Worm (Caenorhabditis elegans) whole organism, midembryonic: ENCODE measurements around the gene T17A3.12.
"Not testable (repeated sequence)": the region's sequence is repeated elsewhere in the genome, so short reads cannot be mapped to it uniquely, and the experiment has no call there.

Experiments used
- T22C8.4 ChIP-seq: fragments of 200-800 bp; sonication (Bioruptor generic); IDR thresholded peaks from 2 replicates; pipeline ENCODE4 v1.3.6; 2022; ENCODE audit warnings: missing genetic modification characterization, missing compliant biosample characterization
- cog-1 ChIP-seq: sonication (generic microtip); optimal IDR thresholded peaks from 2 replicates; lab custom pipeline; 2016; ENCODE audit warnings: missing genetic modification characterization, missing compliant biosample characterization
- flt-1 ChIP-seq: fragments of 200-800 bp; sonication (Bioruptor generic); IDR thresholded peaks from 2 replicates; pipeline ENCODE4 v1.3.6; 2022; ENCODE audit warnings: missing genetic modification characterization, missing compliant biosample characterization
- klf-2 ChIP-seq: fragments of 200-800 bp; sonication (Bioruptor generic); conservative IDR thresholded peaks from 2 replicates; pipeline ENCODE4 v1.3.6; 2022; ENCODE audit warnings: missing genetic modification reagents, missing genetic modification characterization, missing compliant biosample characterization
- med-1 ChIP-seq: sonication (generic microtip); optimal IDR thresholded peaks from 2 replicates; lab custom pipeline; 2017; ENCODE audit warnings: missing genetic modification characterization, mild to moderate bottlenecking, missing compliant biosample characterization, antibody characterized with exemption, missing genetic modification reagents; ENCODE audit not compliant: insufficient read depth
- ref-1 ChIP-seq: fragments of 200-800 bp; sonication (Bioruptor generic); conservative IDR thresholded peaks from 2 replicates; pipeline ENCODE4 v1.3.6; 2022; ENCODE audit warnings: missing genetic modification reagents, missing genetic modification characterization, missing compliant biosample characterization
- tab-1 ChIP-seq: fragments of 200-800 bp; sonication (Bioruptor generic); IDR thresholded peaks from 2 replicates; pipeline ENCODE4 v1.3.6; 2022; ENCODE audit warnings: missing genetic modification characterization, missing compliant biosample characterization
- ztf-23 ChIP-seq: fragments of 200-800 bp; sonication (Bioruptor generic); IDR thresholded peaks from 2 replicates; pipeline ENCODE4 v1.3.6; 2022; ENCODE audit warnings: missing genetic modification reagents, missing genetic modification characterization, missing compliant biosample characterization
- ztf-29 ChIP-seq: fragments of 200-800 bp; sonication (Bioruptor generic); IDR thresholded peaks from 2 replicates; pipeline ENCODE4 v1.3.6; 2022; ENCODE audit warnings: missing genetic modification reagents, missing genetic modification characterization, missing compliant biosample characterization

Gene T17A3.12

ce11 chrIII:117210-117609, 27.8 kb downstream of the T17A3.12 start, which contains the start of gene C29F9.5:
Gene C29F9.5, plus strand, starts transcription at chrIII:117510.
- TF ChIP-seq med-1 (GFP tag; lab: Kevin White, UChicago), result no peak
- no peak for TF ChIP-seq ztf-23
- TF ChIP-seq cog-1 (tag; lab: Kevin White, UChicago), result no peak
- TF ChIP-seq klf-2 (GFP tag; lab: Robert Waterston, UW), result no peak
- TF ChIP-seq T22C8.4 (GFP tag; lab: Robert Waterston, UW), result no peak
- no peak for TF ChIP-seq ref-1 (GFP tag; lab: Robert Waterston, UW)
- TF ChIP-seq flt-1 (GFP tag; lab: Robert Waterston, UW), result no peak

ce11 chrIII:114603-115002, 30.4 kb downstream of the T17A3.12 start, which contains the start of gene C29F9.6:
Gene C29F9.6, plus strand, starts transcription at chrIII:114903.
- no peak for TF ChIP-seq ref-1 (GFP tag; lab: Robert Waterston, UW)
- TF ChIP-seq ztf-29, result no peak
- TF ChIP-seq klf-2 (GFP tag; lab: Robert Waterston, UW), result no peak
- TF ChIP-seq med-1 (GFP tag; lab: Kevin White, UChicago), result no peak
- no peak for TF ChIP-seq flt-1 (GFP tag; lab: Robert Waterston, UW)
- TF ChIP-seq cog-1 (tag; lab: Kevin White, UChicago), result no peak
- no peak for TF ChIP-seq tab-1 (GFP tag; lab: Robert Waterston, UW)
- TF ChIP-seq ztf-23, result no peak
- TF ChIP-seq T22C8.4 (GFP tag; lab: Robert Waterston, UW), result no peak

ce11 chrIII:98822-99221, 46.2 kb downstream of the T17A3.12 start, which contains the start of gene C29F9.9:
Gene C29F9.9, minus strand, starts transcription at chrIII:98922.
- TF ChIP-seq tab-1 (GFP tag; lab: Robert Waterston, UW); med-1 (GFP tag; lab: Kevin White, UChicago); ref-1 (GFP tag; lab: Robert Waterston, UW): not testable (repeated sequence)

- TF ChIP-seq ztf-29; ztf-23; ref-1 (GFP tag; lab: Robert Waterston, UW): not testable (repeated sequence)
These were observed 48.0 kb downstream of the T17A3.12 start, which contains the start of gene C29F9.8 for ce11 chrIII:97018-97417. Gene C29F9.8, minus strand, starts transcription at chrIII:97118.

- TF ChIP-seq tab-1 (GFP tag; lab: Robert Waterston, UW), result no peak
- no peak for TF ChIP-seq ztf-23
- TF ChIP-seq med-1 (GFP tag; lab: Kevin White, UChicago), result no peak
- no peak for TF ChIP-seq ztf-29
- no peak for TF ChIP-seq ref-1 (GFP tag; lab: Robert Waterston, UW)
- no peak for TF ChIP-seq flt-1 (GFP tag; lab: Robert Waterston, UW)
- TF ChIP-seq cog-1 (tag; lab: Kevin White, UChicago), result no peak
- no peak for TF ChIP-seq klf-2 (GFP tag; lab: Robert Waterston, UW)
These were observed 48.8 kb downstream of the T17A3.12 start for ce11 chrIII:96196-96595.
